Fruit fly (Drosophila melanogaster): ENCODE results near the gene Rop.

The Rop gene

DNA sequence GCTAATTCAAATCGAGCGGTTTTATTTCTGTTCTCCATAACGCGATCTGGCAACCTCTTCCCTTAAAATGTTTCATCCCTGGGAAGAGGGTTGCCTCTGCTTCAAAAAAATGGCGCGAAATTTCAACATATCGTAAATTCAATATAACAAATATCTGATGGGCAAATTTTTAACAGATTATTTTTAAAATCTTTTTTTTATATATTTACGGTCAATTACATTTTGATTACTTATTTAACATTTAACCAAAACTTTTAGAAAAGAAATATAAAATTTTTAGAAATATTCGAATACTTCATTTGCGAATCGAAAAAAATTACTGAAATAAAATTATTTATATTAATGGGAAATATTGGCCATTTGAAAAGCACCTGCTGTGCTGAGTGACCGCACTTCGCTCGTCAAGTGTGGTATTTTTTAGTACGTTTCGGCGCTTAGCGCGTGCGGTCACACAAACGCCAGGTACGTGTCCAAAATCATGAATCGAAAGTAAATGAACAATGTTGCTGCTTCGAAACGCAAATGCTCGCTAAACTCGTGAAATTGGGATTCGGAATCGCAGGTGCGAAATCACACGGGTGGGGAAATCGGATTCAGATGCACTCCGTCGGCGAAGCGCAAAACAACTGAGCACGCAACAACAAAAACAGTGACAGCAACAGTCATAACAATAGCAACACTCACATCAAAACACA lies 31.3 kb upstream of the Rop start, which contains the start of gene Ero1L (continued):
- TF ChIP-seq CG4854 (GFP tag; optimal IDR thresholded peaks at IDR 0.05): no peak
- peak; percentile 78 for TF ChIP-seq CG31441 (GFP tag; IDR thresholded peaks at IDR 0.05)
- TF ChIP-seq Sry-δ (GFP tag; optimal IDR thresholded peaks at IDR 0.05): peak; percentile 9
- peak; percentile 18 for TF ChIP-seq CG12104 (GFP tag; optimal IDR thresholded peaks at IDR 0.05)
- TF ChIP-seq ato (GFP tag; IDR thresholded peaks at IDR 0.05; ENCODE audit: partially characterized antibody): 0 out of 2 replicates have a peak, but pooled peaks have one; percentile 50
- TF ChIP-seq zen (tag; optimal IDR thresholded peaks at IDR 0.05): peak; percentile 32
- peak in 1 of 2 experiments; percentile 54 for TF ChIP-seq Hr51 (GFP tag; optimal IDR thresholded peaks at IDR 0.05)
- TF ChIP-seq CG1603 (tag; optimal IDR thresholded peaks at IDR 0.05): peak; percentile 33
- peak; percentile 55 for TF ChIP-seq CG18262 (tag; optimal IDR thresholded peaks at IDR 0.05)
- TF ChIP-seq CG4617 (GFP tag; optimal IDR thresholded peaks at IDR 0.05; ENCODE audit: borderline replicate concordance): peak; percentile 87
- peak; percentile 63 for TF ChIP-seq pzg (GFP tag; optimal IDR thresholded peaks at IDR 0.05)
- peak; percentile 54 for TF ChIP-seq sens (GFP tag)
- TF ChIP-seq NfI (GFP tag; optimal IDR thresholded peaks at IDR 0.05): no peak
- TF ChIP-seq CG12071 (GFP tag; optimal IDR thresholded peaks at IDR 0.05): peak; percentile 2
- TF ChIP-seq CG12219 (GFP tag; optimal IDR thresholded peaks at IDR 0.05): no peak
- TF ChIP-seq Xbp1 (GFP tag; optimal IDR thresholded peaks at IDR 0.05): peak; percentile 17
- no peak for TF ChIP-seq br (optimal IDR thresholded peaks at IDR 0.05)
- peak; percentile 14 for TF ChIP-seq CTCF (GFP tag; optimal IDR thresholded peaks at IDR 0.05)
- TF ChIP-seq CG7987 (GFP tag; optimal IDR thresholded peaks at IDR 0.05): no peak
- TF ChIP-seq YL-1 (GFP tag; optimal IDR thresholded peaks at IDR 0.05): peak; percentile 81
- TF ChIP-seq CG15601 (tag; optimal IDR thresholded peaks at IDR 0.05): peak; percentile 45
- peak; percentile 39 for TF ChIP-seq Max (GFP tag; optimal IDR thresholded peaks at IDR 0.05)
- peak; percentile 67 for TF ChIP-seq CG12659 (GFP tag; optimal IDR thresholded peaks at IDR 0.05)
- no peak for TF ChIP-seq CG10321 (GFP tag; IDR thresholded peaks at IDR 0.05)
- TF ChIP-seq CG17359 (tag; optimal IDR thresholded peaks at IDR 0.05): peak; percentile 29
- TF ChIP-seq Med (GFP tag): peak; percentile 64
- TF ChIP-seq Spps (tag; optimal IDR thresholded peaks at IDR 0.05): no peak
- TF ChIP-seq Lpt (GFP tag; optimal IDR thresholded peaks at IDR 0.05): no peak
- TF ChIP-seq gfzf (GFP tag; optimal IDR thresholded peaks at IDR 0.05): peak; percentile 87
- TF ChIP-seq MBD-R2 (GFP tag; IDR thresholded peaks at IDR 0.05): peak; percentile 64
- TF ChIP-seq CG3847 (GFP tag; IDR thresholded peaks at IDR 0.05): peak; percentile 54
- TF ChIP-seq tll (GFP tag; optimal IDR thresholded peaks at IDR 0.05): no peak
- TF ChIP-seq CG11695 (GFP tag; IDR thresholded peaks at IDR 0.05): peak; percentile 51; the same call in 1 of the 3 replicates
- TF ChIP-seq CG9797 (GFP tag; optimal IDR thresholded peaks at IDR 0.05): peak; percentile 94
- TF ChIP-seq lab (GFP tag; optimal IDR thresholded peaks at IDR 0.05): peak; percentile 67
- peak; percentile 47 for TF ChIP-seq Sox100B (GFP tag; optimal IDR thresholded peaks at IDR 0.05)
- TF ChIP-seq Opbp (GFP tag; IDR thresholded peaks at IDR 0.05; ENCODE audit: partially characterized antibody): peak; percentile 42; the same call in 1 of the 3 replicates
- TF ChIP-seq Abd-B (GFP tag; optimal IDR thresholded peaks at IDR 0.05): peak; percentile 51
- TF ChIP-seq kay (GFP tag; optimal IDR thresholded peaks at IDR 0.05): peak; percentile 14
- 0 out of 3 replicates have a peak, but pooled peaks have one; percentile 59 for TF ChIP-seq CG11456 (GFP tag; IDR thresholded peaks at IDR 0.05)
- TF ChIP-seq Dbx (GFP tag; IDR thresholded peaks at IDR 0.05): 0 out of 3 replicates have a peak, but pooled peaks have one; percentile 60
- peak; percentile 33 for TF ChIP-seq CG7271 (tag; optimal IDR thresholded peaks at IDR 0.05)
- peak; percentile 25; the same call in 1 of the 2 replicates for TF ChIP-seq CG9932 (GFP tag; IDR thresholded peaks at IDR 0.05)
- peak; percentile 30; the same call in 1 of the 3 replicates for TF ChIP-seq otp (GFP tag; IDR thresholded peaks at IDR 0.05)
- TF ChIP-seq grau (tag; optimal IDR thresholded peaks at IDR 0.05): peak; percentile 12
- TF ChIP-seq btn (GFP tag; optimal IDR thresholded peaks at IDR 0.05): no peak
- TF ChIP-seq phol (tag; optimal IDR thresholded peaks at IDR 0.05): peak; percentile 85
- TF ChIP-seq fd96Cb (tag; optimal IDR thresholded peaks at IDR 0.05): peak; percentile 14
- TF ChIP-seq CG18619 (GFP tag; optimal IDR thresholded peaks at IDR 0.05): peak; percentile 13
